Worm (Caenorhabditis elegans) whole organism, young adult: ENCODE measurements around the gene T28D6.6.

Source experiments
- D2030.7 ChIP-seq: fragments of 200-800 bp; sonication (Bioruptor generic); IDR thresholded peaks from 2 replicates; pipeline ENCODE4 v1.3.6; 2022; ENCODE audit warnings: missing genetic modification reagents, missing genetic modification characterization, missing compliant biosample characterization
- F22D6.2 ChIP-seq: sonication (generic microtip); optimal IDR thresholded peaks from 2 replicates; lab custom pipeline; 2016; ENCODE audit warnings: mild to moderate bottlenecking, missing genetic modification characterization, missing compliant biosample characterization
- him-1 ChIP-seq: sonication (generic microtip); optimal IDR thresholded peaks from 2 replicates; lab custom pipeline; 2016; ENCODE audit warnings: missing genotype, missing genetic modification reagents, missing genetic modification characterization, missing compliant biosample characterization
- hlh-12 ChIP-seq: sonication (generic microtip); optimal IDR thresholded peaks from 2 replicates; lab custom pipeline; 2016; ENCODE audit warnings: missing genetic modification characterization, missing compliant biosample characterization
- pha-4 ChIP-seq: fragments of 150-350 bp; sonication (generic microtip); optimal IDR thresholded peaks from 2 replicates; lab custom pipeline; 2014; ENCODE audit warnings: missing biosample characterization, missing genetic modification reagents, missing genetic modification characterization

DNA sequence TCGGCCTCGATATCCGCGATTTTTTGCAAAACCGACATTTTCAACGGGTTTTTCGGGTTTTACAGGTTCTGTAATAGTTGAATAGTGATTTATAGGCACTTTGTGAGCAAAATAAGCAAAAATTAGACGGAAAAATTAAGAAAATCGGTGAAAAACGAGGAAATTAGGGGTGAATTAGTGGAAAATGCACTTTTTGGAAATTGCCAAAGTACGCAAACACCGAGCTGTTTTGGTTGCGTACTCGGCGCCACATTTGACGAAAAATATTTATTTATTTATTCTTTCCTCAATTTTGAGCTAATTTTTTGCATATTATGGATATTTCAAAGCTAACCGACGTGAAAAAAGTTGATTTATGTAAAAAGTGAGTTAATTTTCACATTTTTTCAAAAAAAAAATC lies at the start of gene T28D6.6, which contains the start of gene pen-2:
- no peak for TF ChIP-seq F22D6.2 (tag; lab: Kevin White, UChicago)
- no peak for TF ChIP-seq pha-4 (tag; lab: Kevin White, UChicago)
- TF ChIP-seq D2030.7 (GFP tag; lab: Robert Waterston, UW), result no peak
- TF ChIP-seq him-1, result no peak
- no peak for TF ChIP-seq hlh-12
